Fruit fly (Drosophila melanogaster) whole organism, embryonic: ENCODE data around the gene CG12054.

Experiments
- Asciz ChIP-seq: fragments of 200-800 bp; sonication (Bioruptor generic); optimal IDR thresholded peaks from 2 replicates; lab custom pipeline; 2017; ENCODE audit warnings: missing biosample characterization, mild to moderate bottlenecking, missing genetic modification characterization, missing genetic modification reagents
- Awh ChIP-seq: fragments of 200-800 bp; sonication (Bioruptor generic); IDR thresholded peaks from 2 replicates; pipeline ENCODE4, ENCODE4 v1.3.6; 2022; ENCODE audit warnings: missing biosample characterization, missing genetic modification characterization
- CG10274 ChIP-seq: fragments of 200-800 bp; sonication (Bioruptor generic); optimal IDR thresholded peaks from 3 replicates; lab custom pipeline; 2017; ENCODE audit warnings: missing biosample characterization, mild to moderate bottlenecking, missing genetic modification characterization
- CG12071 ChIP-seq: fragments of 200-800 bp; sonication (Bioruptor generic); optimal IDR thresholded peaks from 3 replicates; lab custom pipeline; 2018; ENCODE audit warnings: missing biosample characterization, mild to moderate bottlenecking, missing genetic modification characterization
- CG14014 ChIP-seq: fragments of 200-800 bp; sonication (Bioruptor generic); IDR thresholded peaks from 2 replicates; pipeline ENCODE4 v1.3.6; 2022; ENCODE audit warnings: missing biosample characterization, missing genetic modification characterization
- CG1529 ChIP-seq: fragments of 200-800 bp; sonication (Bioruptor generic); optimal IDR thresholded peaks from 3 replicates; lab custom pipeline; 2018; ENCODE audit warnings: missing biosample characterization, missing genetic modification characterization
- CG15601 ChIP-seq: fragments of 200-800 bp; sonication (Bioruptor generic); optimal IDR thresholded peaks from 3 replicates; lab custom pipeline; 2019; ENCODE audit warnings: missing biosample characterization, mild to moderate bottlenecking, missing genetic modification characterization, moderate library complexity
- CG15696 ChIP-seq: fragments of 200-800 bp; sonication (Bioruptor generic); optimal IDR thresholded peaks from 2 replicates; lab custom pipeline; 2019; ENCODE audit warnings: missing biosample characterization, mild to moderate bottlenecking, missing genetic modification characterization, moderate library complexity
- CG1603 ChIP-seq: fragments of 200-800 bp; sonication (Bioruptor generic); optimal IDR thresholded peaks from 2 replicates; lab custom pipeline; 2019; ENCODE audit warnings: missing biosample characterization, mild to moderate bottlenecking, missing genetic modification characterization, moderate library complexity
- CG17186 ChIP-seq: fragments of 200-800 bp; sonication (Bioruptor generic); optimal IDR thresholded peaks from 3 replicates; lab custom pipeline; 2017; ENCODE audit warnings: missing biosample characterization, missing genetic modification reagents, missing genetic modification characterization
- CG2116 ChIP-seq: fragments of 200-800 bp; sonication (Bioruptor generic); optimal IDR thresholded peaks from 3 replicates; lab custom pipeline; 2018; ENCODE audit warnings: missing biosample characterization, mild to moderate bottlenecking, missing genetic modification characterization
- CG2712 ChIP-seq: fragments of 200-800 bp; optimal IDR thresholded peaks from 3 replicates; lab custom pipeline; 2019; ENCODE audit warnings: missing biosample characterization, mild to moderate bottlenecking, missing genetic modification characterization, moderate library complexity
- CG3407 ChIP-seq: fragments of 200-800 bp; sonication (Bioruptor generic); optimal IDR thresholded peaks from 2 replicates; lab custom pipeline; 2018; ENCODE audit warnings: missing biosample characterization, mild to moderate bottlenecking, missing genetic modification characterization
- CG4820 ChIP-seq: fragments of 200-800 bp; sonication (Bioruptor generic); optimal IDR thresholded peaks from 3 replicates; lab custom pipeline; 2016; ENCODE audit warnings: missing biosample characterization, missing genetic modification characterization
- CG5180 ChIP-seq: fragments of 200-800 bp; sonication (Bioruptor generic); optimal IDR thresholded peaks from 3 replicates; lab custom pipeline; 2017; ENCODE audit warnings: missing biosample characterization, missing genetic modification characterization, mild to moderate bottlenecking, moderate library complexity, missing genetic modification reagents
- CG6813 ChIP-seq: fragments of 200-800 bp; sonication (Bioruptor generic); optimal IDR thresholded peaks from 2 replicates; lab custom pipeline; 2017; ENCODE audit warnings: missing biosample characterization, missing genetic modification characterization, mild to moderate bottlenecking, moderate library complexity, missing genetic modification reagents
- CG7786 ChIP-seq: fragments of 200-800 bp; sonication (Bioruptor generic); optimal IDR thresholded peaks from 2 replicates; lab custom pipeline; 2016; ENCODE audit warnings: missing biosample characterization, missing genetic modification characterization
- CG8281 ChIP-seq: fragments of 200-800 bp; sonication (Bioruptor generic); optimal IDR thresholded peaks from 2 replicates; lab custom pipeline; 2018; ENCODE audit warnings: missing biosample characterization, mild to moderate bottlenecking, missing genetic modification characterization, moderate library complexity
- D19B ChIP-seq: fragments of 200-800 bp; sonication (Bioruptor generic); optimal IDR thresholded peaks from 2 replicates; lab custom pipeline; 2017; ENCODE audit warnings: missing biosample characterization, mild to moderate bottlenecking, missing genetic modification characterization
- HLH54F ChIP-seq: fragments of 200-800 bp; sonication (Bioruptor generic); optimal IDR thresholded peaks from 3 replicates; lab custom pipeline; 2016; ENCODE audit warnings: missing biosample characterization, missing genetic modification characterization
- Hey ChIP-seq: fragments of 200-800 bp; sonication (Bioruptor generic); optimal IDR thresholded peaks from 3 replicates; lab custom pipeline; 2018; ENCODE audit warnings: missing biosample characterization, mild to moderate bottlenecking, missing genetic modification characterization
- Hr78 ChIP-seq, 2 experiments: fragments of 200-800 bp in 1 of 2; fragments of >200 bp in 1 of 2; sonication (Bioruptor generic) in 1 of 2; optimal IDR thresholded peaks; 2 replicates each; lab custom pipeline; 2017 to 2019; ENCODE audit warnings: missing biosample characterization in 2 of 2, missing genetic modification characterization in 2 of 2, mild to moderate bottlenecking in 1 of 2, moderate library complexity in 1 of 2
- Pdp1 ChIP-seq, 2 experiments: fragments of 200-800 bp; sonication (Bioruptor generic); optimal IDR thresholded peaks; 3 replicates each; lab custom pipeline; 2016; ENCODE audit warnings: missing biosample characterization in 2 of 2, missing genetic modification characterization in 2 of 2, mild to moderate bottlenecking in 1 of 2, moderate library complexity in 1 of 2
- Side ChIP-seq: fragments of 200-800 bp; sonication (Bioruptor generic); optimal IDR thresholded peaks from 2 replicates; lab custom pipeline; 2016; ENCODE audit warnings: missing biosample characterization, missing genetic modification characterization
- Sox102F ChIP-seq: fragments of 200-800 bp; sonication (Bioruptor generic); optimal IDR thresholded peaks from 2 replicates; lab custom pipeline; 2018; ENCODE audit warnings: missing biosample characterization, mild to moderate bottlenecking, missing genetic modification characterization, moderate library complexity
- Xrp1 ChIP-seq: fragments of 200-800 bp; sonication (Bioruptor generic); IDR thresholded peaks from 2 replicates; pipeline ENCODE4 v1.3.6; 2022; ENCODE audit warnings: missing biosample characterization, missing genetic modification characterization
- ab ChIP-seq: fragments of 200-800 bp; sonication (Bioruptor generic); optimal IDR thresholded peaks from 2 replicates; lab custom pipeline; 2016; ENCODE audit warnings: missing biosample characterization, missing genetic modification characterization
- amos ChIP-seq: fragments of 200-800 bp; sonication (Bioruptor generic); IDR thresholded peaks from 2 replicates; pipeline ENCODE4 v1.3.6; 2022; ENCODE audit warnings: missing biosample characterization, missing genetic modification characterization; ENCODE audit not compliant: partially characterized antibody
- ato ChIP-seq: fragments of 200-800 bp; sonication (Bioruptor generic); IDR thresholded peaks from 2 replicates; pipeline ENCODE4 v1.3.6; 2022; ENCODE audit warnings: missing biosample characterization, missing genetic modification characterization; ENCODE audit not compliant: partially characterized antibody
- bab2 ChIP-seq: fragments of 200-800 bp; sonication (Bioruptor generic); optimal IDR thresholded peaks from 2 replicates; lab custom pipeline; 2016; ENCODE audit warnings: missing biosample characterization, missing genetic modification characterization
- bbx ChIP-seq: fragments of 200-800 bp; sonication (Bioruptor generic); IDR thresholded peaks from 2 replicates; pipeline ENCODE4 v1.3.6; 2022; ENCODE audit warnings: missing biosample characterization, missing genetic modification characterization; ENCODE audit not compliant: partially characterized antibody
- cato ChIP-seq: fragments of 200-800 bp; sonication (Bioruptor generic); optimal IDR thresholded peaks from 2 replicates; lab custom pipeline; 2016; ENCODE audit warnings: missing biosample characterization, missing genetic modification characterization, borderline replicate concordance
- crp ChIP-seq, 2 experiments: fragments of 200-800 bp; sonication (Bioruptor generic); optimal IDR thresholded peaks; 2 replicates in 1 of 2; 3 replicates in 1 of 2; lab custom pipeline; 2017; ENCODE audit warnings: missing biosample characterization in 2 of 2, missing genetic modification characterization in 2 of 2, mild to moderate bottlenecking in 1 of 2, moderate library complexity in 1 of 2
- dmrt11E ChIP-seq: fragments of 200-800 bp; sonication (Bioruptor generic); optimal IDR thresholded peaks from 3 replicates; lab custom pipeline; 2018; ENCODE audit warnings: missing biosample characterization, mild to moderate bottlenecking, missing genetic modification characterization, moderate library complexity
- dmrt99B ChIP-seq: fragments of 200-800 bp; sonication (Bioruptor generic); optimal IDR thresholded peaks from 2 replicates; lab custom pipeline; 2018; ENCODE audit warnings: missing biosample characterization, mild to moderate bottlenecking, missing genetic modification characterization, moderate library complexity
- exex ChIP-seq: fragments of 200-800 bp; sonication (Bioruptor generic); optimal IDR thresholded peaks from 4 replicates; lab custom pipeline; 2018; ENCODE audit warnings: missing biosample characterization, mild to moderate bottlenecking, missing genetic modification characterization, moderate library complexity
- hth ChIP-seq: fragments of >200 bp; optimal IDR thresholded peaks from 2 replicates; lab custom pipeline; 2017; ENCODE audit warnings: inconsistent platforms
- kay ChIP-seq: fragments of 200-800 bp; sonication (Bioruptor generic); optimal IDR thresholded peaks from 2 replicates; lab custom pipeline; 2016; ENCODE audit warnings: missing biosample characterization, missing genetic modification characterization
- mirr ChIP-seq: fragments of 200-800 bp; sonication (Bioruptor generic); optimal IDR thresholded peaks from 3 replicates; lab custom pipeline; 2018; ENCODE audit warnings: missing biosample characterization, mild to moderate bottlenecking, missing genetic modification characterization
- oc ChIP-seq: fragments of 200-800 bp; sonication (Bioruptor generic); optimal IDR thresholded peaks from 2 replicates; lab custom pipeline; 2018; ENCODE audit warnings: missing biosample characterization, mild to moderate bottlenecking, missing genetic modification characterization, moderate library complexity
- onecut ChIP-seq: fragments of 200-800 bp; sonication (Bioruptor generic); IDR thresholded peaks from 2 replicates; pipeline ENCODE4 v1.3.6; 2022; ENCODE audit warnings: missing biosample characterization, missing genetic modification characterization
- otp ChIP-seq: fragments of 200-800 bp; sonication (Bioruptor generic); IDR thresholded peaks from 3 replicates; pipeline ENCODE4, ENCODE4 v1.3.6; 2022; ENCODE audit warnings: missing biosample characterization, missing genetic modification characterization
- pros ChIP-seq: fragments of 200-800 bp; sonication (Bioruptor generic); optimal IDR thresholded peaks from 3 replicates; lab custom pipeline; 2019; ENCODE audit warnings: missing biosample characterization, mild to moderate bottlenecking, missing genetic modification characterization, moderate library complexity
- ro ChIP-seq: fragments of 200-800 bp; sonication (Bioruptor generic); IDR thresholded peaks from 2 replicates; pipeline ENCODE4 v1.3.6; 2022; ENCODE audit warnings: missing biosample characterization, missing genetic modification characterization
- sens ChIP-seq: fragments of 200-800 bp; sonication (Bioruptor generic); peaks from one replicate; lab custom pipeline; 2016; ENCODE audit warnings: missing biosample characterization, missing genetic modification characterization
- zfh2 ChIP-seq: fragments of 200-800 bp; sonication (Bioruptor generic); optimal IDR thresholded peaks from 2 replicates; lab custom pipeline; 2016; ENCODE audit warnings: missing biosample characterization, missing genetic modification characterization

CG12054 gene

dm6 chr3R:31240023-31240422 lies 19.5 kb downstream of the CG12054 start (continued):
- TF ChIP-seq ab (GFP tag; lab: Kevin White, UChicago) (no peak), Pdp1 (GFP tag; optimal IDR thresholded peaks at IDR 0.05; lab: Kevin White, UChicago) (peak in 1 of 2 experiments; percentile 29), ro (GFP tag; lab: Robert Waterston, UW) (no peak), crp (GFP tag; optimal IDR thresholded peaks at IDR 0.05; lab: Kevin White, UChicago) (no peak), cato (GFP tag; lab: Kevin White, UChicago) (no peak), Xrp1 (no peak), hth (lab: Kevin White, UChicago) (no peak), onecut (GFP tag; lab: Robert Waterston, UW) (no peak), ato (no peak), CG2116 (GFP tag; lab: Kevin White, UChicago) (no peak), CG12071 (GFP tag; lab: Kevin White, UChicago) (peak; percentile 35), exex (tag; lab: Kevin White, UChicago) (no peak), HLH54F (GFP tag; lab: Kevin White, UChicago) (no peak), Hr78 (GFP tag; optimal IDR thresholded peaks at IDR 0.05; lab: Kevin White, UChicago) (peak in 1 of 2 experiments; percentile 76), amos (GFP tag; lab: Robert Waterston, UW) (no peak), bbx (GFP tag; lab: Robert Waterston, UW) (no peak), kay (GFP tag; lab: Kevin White, UChicago) (no peak), Hey (no peak), mirr (GFP tag; lab: Kevin White, UChicago) (no peak), CG14014 (no peak; the same call in 1 of the 2 replicates), D19B (no peak), bab2 (no peak), CG7786 (GFP tag; lab: Kevin White, UChicago) (no peak), dmrt11E (tag; lab: Kevin White, UChicago) (no peak), CG1529 (GFP tag; lab: Kevin White, UChicago) (no peak), zfh2 (GFP tag; lab: Kevin White, UChicago) (peak; percentile 3), CG3407 (GFP tag; lab: Kevin White, UChicago) (no peak), CG10274 (GFP tag; lab: Kevin White, UChicago) (no peak), CG4820 (no peak), CG17186 (GFP tag; lab: Kevin White, UChicago) (no peak)

dm6 chr3R:31241109-31241508 lies 20.6 kb downstream of the CG12054 start:
- TF ChIP-seq CG5180 (GFP tag; lab: Kevin White, UChicago): no peak
- TF ChIP-seq oc (tag; lab: Kevin White, UChicago): peak; percentile 61
- TF ChIP-seq Awh (GFP tag; lab: Robert Waterston, UW): peak; percentile 52; the same call in 1 of the 2 replicates
- TF ChIP-seq dmrt99B (tag; lab: Kevin White, UChicago): peak; percentile 17
- peak; percentile 16 for TF ChIP-seq Sox102F (GFP tag; lab: Kevin White, UChicago)
- 0 out of 3 replicates have a peak, but pooled peaks have one; percentile 25 for TF ChIP-seq otp (GFP tag; lab: Robert Waterston, UW)
- peak; percentile 11 for TF ChIP-seq CG15601 (tag; lab: Kevin White, UChicago)
- TF ChIP-seq CG8281 (tag; lab: Kevin White, UChicago): peak; percentile 59
- peak in 1 of 2 experiments; percentile 18 for TF ChIP-seq Pdp1 (GFP tag; optimal IDR thresholded peaks at IDR 0.05; lab: Kevin White, UChicago)
- TF ChIP-seq CG15696: no peak
- peak; percentile 62 for TF ChIP-seq sens
- TF ChIP-seq CG1603 (tag; lab: Kevin White, UChicago): peak; percentile 20
- TF ChIP-seq Asciz (GFP tag; lab: Kevin White, UChicago): peak; percentile 26
- TF ChIP-seq CG6813 (GFP tag; lab: Kevin White, UChicago): peak; percentile 19
- no peak for TF ChIP-seq CG2712 (tag; lab: Kevin White, UChicago)
- TF ChIP-seq pros (GFP tag; lab: Kevin White, UChicago): peak; percentile 63
- TF ChIP-seq CG12071 (GFP tag; lab: Kevin White, UChicago): peak; percentile 10
- TF ChIP-seq CG3407 (GFP tag; lab: Kevin White, UChicago): peak; percentile 2
- no peak for TF ChIP-seq Side
- TF ChIP-seq CG4820: no peak
